Worm (Caenorhabditis elegans): ENCODE results near the gene F07D3.3.

DNA sequence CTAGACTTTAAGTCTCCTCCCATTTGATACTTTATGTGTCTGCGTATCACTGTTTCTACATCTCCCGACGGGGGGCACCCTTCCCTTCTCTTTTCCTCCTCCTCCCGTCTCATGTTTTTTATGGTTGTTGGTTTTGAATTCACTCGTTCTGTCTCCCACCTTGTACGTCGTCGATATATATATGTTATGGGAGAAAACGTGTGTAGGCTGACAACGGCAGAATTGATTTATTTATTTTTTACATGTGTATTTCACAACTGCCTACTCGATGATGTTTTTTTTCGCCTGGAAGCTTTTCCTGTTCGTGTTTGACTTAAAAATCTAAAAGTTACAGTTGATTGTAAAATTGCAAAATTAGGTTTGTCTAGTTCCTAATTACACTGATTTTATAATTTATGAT is 20.0 kb downstream of the F07D3.3 start:
- TF ChIP-seq flt-1 (GFP tag; IDR thresholded peaks at IDR 0.05) (no peak), ztf-23 (GFP tag; IDR thresholded peaks at IDR 0.05) (no peak), tab-1 (GFP tag; IDR thresholded peaks at IDR 0.05) (no peak), ztf-29 (GFP tag; IDR thresholded peaks at IDR 0.05) (no peak), med-1 (GFP tag; optimal IDR thresholded peaks at IDR 0.05; ENCODE audit: insufficient read depth) (no peak), klf-2 (GFP tag; conservative IDR thresholded peaks at IDR 0.05) (no peak), T22C8.4 (GFP tag; IDR thresholded peaks at IDR 0.05) (no peak)

All from whole organism, midembryonic.